Worm (Caenorhabditis elegans) whole organism, mixed stage, embryonic: Measurements from ENCODE around the gene rnh-2.

ENCODE experiments used
- cnd-1 ChIP-seq: fragments of 200-800 bp; sonication (Bioruptor generic); optimal IDR thresholded peaks from 2 replicates; lab custom pipeline; 2018; ENCODE audit warnings: mild to moderate bottlenecking, missing genetic modification characterization, missing compliant biosample characterization
- drap-1 ChIP-seq: fragments of 200-800 bp; sonication (Bioruptor generic); optimal IDR thresholded peaks from 3 replicates; lab custom pipeline; 2018; ENCODE audit warnings: mild to moderate bottlenecking, missing genetic modification characterization, missing compliant biosample characterization
- elt-3 ChIP-seq: fragments of 150-350 bp; optimal IDR thresholded peaks from 2 replicates; lab custom pipeline; 2014; ENCODE audit warnings: missing biosample characterization, missing genetic modification characterization
- lsy-2 ChIP-seq: fragments of 150-350 bp; optimal IDR thresholded peaks from 2 replicates; lab custom pipeline; 2014; ENCODE audit warnings: missing biosample characterization, missing genetic modification characterization
- nhr-28 ChIP-seq: fragments of 150-350 bp; optimal IDR thresholded peaks from 2 replicates; lab custom pipeline; 2014; ENCODE audit warnings: missing biosample characterization, missing genetic modification characterization
- nhr-76 ChIP-seq: sonication (generic microtip); optimal IDR thresholded peaks from 2 replicates; lab custom pipeline; 2017; ENCODE audit warnings: missing biosample characterization, missing genetic modification characterization
- snpc-4 ChIP-seq: fragments of 150-350 bp; optimal IDR thresholded peaks from 2 replicates; lab custom pipeline; 2014; ENCODE audit warnings: missing biosample characterization, missing genetic modification characterization
- unc-62 ChIP-seq: fragments of 150-350 bp; optimal IDR thresholded peaks from 2 replicates; lab custom pipeline; 2014; ENCODE audit warnings: missing biosample characterization, missing genetic modification reagents, missing genetic modification characterization
- zip-8 ChIP-seq: fragments of 150-350 bp; optimal IDR thresholded peaks from 2 replicates; lab custom pipeline; 2014; ENCODE audit warnings: missing biosample characterization, missing genetic modification characterization

- TF ChIP-seq drap-1 (no peak), lsy-2 (tag; lab: Kevin White, UChicago) (no peak), zip-8 (no peak), cnd-1 (tag; lab: Kevin White, UChicago) (no peak), snpc-4 (tag; lab: Kevin White, UChicago) (no peak), elt-3 (tag; lab: Kevin White, UChicago) (no peak), unc-62 (GFP tag; lab: Kevin White, UChicago) (no peak), nhr-28 (no peak), nhr-76 (tag; lab: Kevin White, UChicago) (no peak)
Measured at ce11 chrII:8554568-8554967, 37.6 kb downstream of the rnh-2 start.
